Fruit fly (Drosophila melanogaster) whole organism, wandering third instar larva: ENCODE data around the gene Asator.

Experiments used
- Dfd ChIP-seq: fragments of >200 bp; optimal IDR thresholded peaks from 2 replicates; lab custom pipeline; 2017; ENCODE audit warnings: missing biosample characterization, missing genetic modification characterization
- OdsH ChIP-seq: fragments of 200-800 bp; sonication (Bioruptor generic); optimal IDR thresholded peaks from 2 replicates; lab custom pipeline; 2016; ENCODE audit warnings: missing biosample characterization, mild to moderate bottlenecking, missing genetic modification characterization
- dsf ChIP-seq: sonication (Bioruptor generic); optimal IDR thresholded peaks from 2 replicates; lab custom pipeline; 2016; ENCODE audit warnings: missing biosample characterization, missing genetic modification characterization, borderline replicate concordance
- jim ChIP-seq: fragments of 175-275, 200-325 bp; sonication (Bioruptor generic); optimal IDR thresholded peaks from 2 replicates; lab custom pipeline; 2016; ENCODE audit warnings: missing biosample characterization, mild to moderate bottlenecking, missing genetic modification characterization
- lola ChIP-seq: fragments of >200 bp; optimal IDR thresholded peaks from 2 replicates; lab custom pipeline; 2017; ENCODE audit warnings: missing biosample characterization, missing genetic modification characterization
- woc ChIP-seq: sonication (Bioruptor generic); optimal IDR thresholded peaks from 2 replicates; lab custom pipeline; 2016; ENCODE audit warnings: missing biosample characterization, mild to moderate bottlenecking, missing genetic modification characterization

dm6 chr4:490111-490510, 1.3 kb upstream of the Asator start:
- TF ChIP-seq lola (GFP tag; lab: Kevin White, UChicago) (no peak), jim (GFP tag; lab: Kevin White, UChicago) (no peak), OdsH (GFP tag; lab: Kevin White, UChicago) (no peak), woc (no peak), dsf (GFP tag; lab: Kevin White, UChicago) (no peak), Dfd (GFP tag; lab: Kevin White, UChicago) (no peak)
